Fruit fly (Drosophila melanogaster) whole organism, embryonic: ENCODE results near the gene ebd1.

Experiments used
- Ada2b ChIP-seq: fragments of 200-800 bp; sonication (Bioruptor generic); IDR thresholded peaks from 2 replicates; pipeline ENCODE4 v1.3.6; 2022; ENCODE audit warnings: missing biosample characterization, missing genetic modification characterization
- Atf3 ChIP-seq: fragments of 200-800 bp; sonication (Bioruptor generic); optimal IDR thresholded peaks from 3 replicates; lab custom pipeline; 2016; ENCODE audit warnings: missing biosample characterization, missing genetic modification characterization
- Bteb2 ChIP-seq: fragments of 200-800 bp; sonication (Bioruptor generic); optimal IDR thresholded peaks from 2 replicates; lab custom pipeline; 2016; ENCODE audit warnings: missing biosample characterization, missing genetic modification characterization
- CG10267 ChIP-seq: fragments of 200-800 bp; sonication (Bioruptor generic); optimal IDR thresholded peaks from 2 replicates; lab custom pipeline; 2018; ENCODE audit warnings: missing biosample characterization, mild to moderate bottlenecking, missing genetic modification characterization, moderate library complexity
- CG10431 ChIP-seq: fragments of 200-800 bp; sonication (Bioruptor generic); optimal IDR thresholded peaks from 3 replicates; lab custom pipeline; 2018; ENCODE audit warnings: missing biosample characterization, mild to moderate bottlenecking, missing genetic modification characterization
- CG14860 ChIP-seq: fragments of 200-800 bp; sonication (Bioruptor generic); IDR thresholded peaks from 3 replicates; pipeline ENCODE4 v1.3.6; 2022; ENCODE audit warnings: missing biosample characterization, missing genetic modification characterization; ENCODE audit not compliant: partially characterized antibody
- CG15011 ChIP-seq: fragments of 200-800 bp; sonication (Bioruptor generic); optimal IDR thresholded peaks from 3 replicates; lab custom pipeline; 2018; ENCODE audit warnings: missing biosample characterization, mild to moderate bottlenecking, missing genetic modification characterization
- CG31224 ChIP-seq: fragments of 200-800 bp; sonication (Bioruptor generic); IDR thresholded peaks from 2 replicates; pipeline ENCODE4 v1.3.6; 2022; ENCODE audit warnings: missing biosample characterization, missing genetic modification characterization
- CG31365 ChIP-seq: fragments of 200-800 bp; sonication (Bioruptor generic); optimal IDR thresholded peaks from 2 replicates; lab custom pipeline; 2018; ENCODE audit warnings: missing biosample characterization, mild to moderate bottlenecking, missing genetic modification characterization
- CG4730 ChIP-seq: fragments of 200-800 bp; sonication (Bioruptor generic); IDR thresholded peaks from 2 replicates; pipeline ENCODE4 v1.3.6; 2022; ENCODE audit warnings: missing biosample characterization, missing genetic modification characterization
- CG4854 ChIP-seq: fragments of 200-800 bp; sonication (Bioruptor generic); optimal IDR thresholded peaks from 2 replicates; lab custom pipeline; 2016; ENCODE audit warnings: missing biosample characterization, missing genetic modification characterization, inconsistent platforms
- CG6683 ChIP-seq: fragments of 200-800 bp; sonication (Bioruptor generic); optimal IDR thresholded peaks from 2 replicates; lab custom pipeline; 2017; ENCODE audit warnings: missing biosample characterization, mild to moderate bottlenecking, missing genetic modification characterization, missing genetic modification reagents
- CG7357 ChIP-seq: fragments of 200-800 bp; sonication (Bioruptor generic); IDR thresholded peaks from 3 replicates; pipeline ENCODE4 v1.3.6; 2022; ENCODE audit warnings: missing biosample characterization, missing genetic modification characterization
- CG7745 ChIP-seq: fragments of 200-800 bp; sonication (Bioruptor generic); optimal IDR thresholded peaks from 2 replicates; lab custom pipeline; 2018; ENCODE audit warnings: missing biosample characterization, mild to moderate bottlenecking, missing genetic modification characterization, moderate library complexity
- CG7786 ChIP-seq: fragments of 200-800 bp; sonication (Bioruptor generic); optimal IDR thresholded peaks from 2 replicates; lab custom pipeline; 2016; ENCODE audit warnings: missing biosample characterization, missing genetic modification characterization
- CG8359 ChIP-seq: fragments of 200-800 bp; sonication (Bioruptor generic); optimal IDR thresholded peaks from 2 replicates; lab custom pipeline; 2017; ENCODE audit warnings: missing biosample characterization, mild to moderate bottlenecking, missing genetic modification characterization, borderline replicate concordance
- CG9437 ChIP-seq: fragments of 200-800 bp; sonication (Bioruptor generic); optimal IDR thresholded peaks from 2 replicates; lab custom pipeline; 2018; ENCODE audit warnings: missing biosample characterization, mild to moderate bottlenecking, missing genetic modification characterization
- CHES-1-like ChIP-seq: fragments of 200-800 bp; sonication (Bioruptor generic); optimal IDR thresholded peaks from 2 replicates; lab custom pipeline; 2016; ENCODE audit warnings: missing biosample characterization, missing genetic modification characterization
- CoRest ChIP-seq: fragments of 200-800 bp; sonication (Bioruptor generic); optimal IDR thresholded peaks from 3 replicates; lab custom pipeline; 2018; ENCODE audit warnings: missing biosample characterization, mild to moderate bottlenecking, missing genetic modification characterization, moderate library complexity
- D19B ChIP-seq: fragments of 200-800 bp; sonication (Bioruptor generic); optimal IDR thresholded peaks from 2 replicates; lab custom pipeline; 2017; ENCODE audit warnings: missing biosample characterization, mild to moderate bottlenecking, missing genetic modification characterization
- Dref ChIP-seq: fragments of 200-800 bp; sonication (Bioruptor generic); IDR thresholded peaks from 2 replicates; pipeline ENCODE4 v1.3.6; 2022; ENCODE audit warnings: missing biosample characterization, missing genetic modification characterization
- Ets97D ChIP-seq: fragments of 200-800 bp; sonication (Bioruptor generic); optimal IDR thresholded peaks from 3 replicates; lab custom pipeline; 2016; ENCODE audit warnings: missing biosample characterization, missing genetic modification characterization
- H2.0 ChIP-seq: fragments of 200-800 bp; sonication (Bioruptor generic); IDR thresholded peaks from 2 replicates; pipeline ENCODE4 v1.3.6; 2022; ENCODE audit warnings: missing biosample characterization, missing genetic modification characterization
- HHEX ChIP-seq: fragments of 200-800 bp; sonication (Bioruptor generic); optimal IDR thresholded peaks from 3 replicates; lab custom pipeline; 2017; ENCODE audit warnings: missing biosample characterization, mild to moderate bottlenecking, missing genetic modification characterization, missing genetic modification reagents
- Lim3 ChIP-seq: fragments of 200-800 bp; sonication (Bioruptor generic); IDR thresholded peaks from 2 replicates; pipeline ENCODE4 v1.3.6; 2022; ENCODE audit warnings: missing biosample characterization, missing genetic modification characterization
- MBD-R2 ChIP-seq: fragments of 200-800 bp; sonication (Bioruptor generic); IDR thresholded peaks from 2 replicates; pipeline ENCODE4 v1.3.6; 2022; ENCODE audit warnings: missing biosample characterization, missing genetic modification characterization
- Mes4 ChIP-seq: fragments of 200-800 bp; sonication (Bioruptor generic); optimal IDR thresholded peaks from 2 replicates; lab custom pipeline; 2016; ENCODE audit warnings: missing biosample characterization, missing genetic modification characterization
- Optix ChIP-seq: fragments of 200-800 bp; sonication (Bioruptor generic); IDR thresholded peaks from 3 replicates; pipeline ENCODE4 v1.3.6; 2022; ENCODE audit warnings: missing biosample characterization, missing genetic modification characterization
- Rfx ChIP-seq: fragments of 200-800 bp; sonication (Bioruptor generic); IDR thresholded peaks from 2 replicates; pipeline ENCODE4 v1.3.6; 2022; ENCODE audit warnings: missing biosample characterization, missing genetic modification characterization
- Scr ChIP-seq: fragments of 200-800 bp; sonication (Bioruptor generic); IDR thresholded peaks from 2 replicates; pipeline ENCODE4 v1.3.6; 2022; ENCODE audit warnings: missing biosample characterization, missing genetic modification characterization; ENCODE audit not compliant: partially characterized antibody
- Vsx1 ChIP-seq: fragments of 200-800 bp; sonication (Bioruptor generic); optimal IDR thresholded peaks from 2 replicates; lab custom pipeline; 2017; ENCODE audit warnings: missing biosample characterization, mild to moderate bottlenecking, missing genetic modification characterization, missing genetic modification reagents
- al ChIP-seq: fragments of 200-800 bp; sonication (Bioruptor generic); IDR thresholded peaks from 2 replicates; pipeline ENCODE4 v1.3.6; 2022; ENCODE audit warnings: missing biosample characterization, missing genetic modification characterization
- cas ChIP-seq: fragments of 200-800 bp; sonication (Bioruptor generic); IDR thresholded peaks from 2 replicates; pipeline ENCODE4 v1.3.6; 2022; ENCODE audit warnings: missing biosample characterization, missing genetic modification characterization
- cato ChIP-seq: fragments of 200-800 bp; sonication (Bioruptor generic); optimal IDR thresholded peaks from 2 replicates; lab custom pipeline; 2016; ENCODE audit warnings: missing biosample characterization, missing genetic modification characterization, borderline replicate concordance
- corto ChIP-seq: fragments of 200-800 bp; sonication (Bioruptor generic); optimal IDR thresholded peaks from 2 replicates; lab custom pipeline; 2016; ENCODE audit warnings: missing biosample characterization, mild to moderate bottlenecking, missing genetic modification characterization, moderate library complexity
- crol ChIP-seq: fragments of 200-800 bp; sonication (Bioruptor generic); IDR thresholded peaks from 2 replicates; pipeline ENCODE4 v1.3.6; 2022; ENCODE audit warnings: missing biosample characterization, missing genetic modification characterization
- dm ChIP-seq: fragments of 200-800 bp; sonication (Bioruptor generic); optimal IDR thresholded peaks from 3 replicates; lab custom pipeline; 2016; ENCODE audit warnings: missing biosample characterization, missing genetic modification characterization
- emc ChIP-seq: fragments of 200-800 bp; sonication (Bioruptor generic); optimal IDR thresholded peaks from 2 replicates; lab custom pipeline; 2016; ENCODE audit warnings: missing biosample characterization, missing genetic modification characterization
- en ChIP-seq: fragments of 200-800 bp; sonication (Bioruptor generic); optimal IDR thresholded peaks from 2 replicates; lab custom pipeline; 2016; ENCODE audit warnings: missing biosample characterization, missing genetic modification characterization
- fd64A ChIP-seq: fragments of 200-800 bp; sonication (Bioruptor generic); optimal IDR thresholded peaks from 3 replicates; lab custom pipeline; 2018; ENCODE audit warnings: missing biosample characterization, mild to moderate bottlenecking, missing genetic modification characterization
- ham ChIP-seq: fragments of 200-800 bp; sonication (Bioruptor generic); IDR thresholded peaks from 2 replicates; pipeline ENCODE4 v1.3.6; 2022; ENCODE audit warnings: missing biosample characterization, missing genetic modification characterization
- her ChIP-seq: fragments of 200-800 bp; sonication (Bioruptor generic); optimal IDR thresholded peaks from 2 replicates; lab custom pipeline; 2016; ENCODE audit warnings: missing biosample characterization, missing genetic modification characterization
- odd ChIP-seq: fragments of 200-800 bp; sonication (Bioruptor generic); optimal IDR thresholded peaks from 2 replicates; lab custom pipeline; 2017; ENCODE audit warnings: missing biosample characterization, mild to moderate bottlenecking, missing genetic modification characterization
- scrt ChIP-seq: fragments of 200-800 bp; sonication (Bioruptor generic); optimal IDR thresholded peaks from 2 replicates; lab custom pipeline; 2018; ENCODE audit warnings: missing biosample characterization, mild to moderate bottlenecking, missing genetic modification characterization, moderate library complexity
- slp2 ChIP-seq: fragments of 200-800 bp; sonication (Bioruptor generic); optimal IDR thresholded peaks from 2 replicates; lab custom pipeline; 2016; ENCODE audit warnings: missing biosample characterization, missing genetic modification characterization
- tll ChIP-seq, 2 experiments: fragments of 200-800 bp in 1 of 2; fragments of >200 bp in 1 of 2; sonication (Bioruptor generic) in 1 of 2; optimal IDR thresholded peaks; 2 replicates each; lab custom pipeline; 2017 to 2019; ENCODE audit warnings: missing biosample characterization in 2 of 2, missing genetic modification characterization in 2 of 2, mild to moderate bottlenecking in 1 of 2, moderate library complexity in 1 of 2
- vfl ChIP-seq: fragments of 200-800 bp; sonication (Bioruptor generic); optimal IDR thresholded peaks from 2 replicates; lab custom pipeline; 2016; ENCODE audit warnings: missing biosample characterization, missing genetic modification characterization
- wek ChIP-seq: fragments of 200-800 bp; sonication (Bioruptor generic); optimal IDR thresholded peaks from 3 replicates; lab custom pipeline; 2018; ENCODE audit warnings: missing biosample characterization, mild to moderate bottlenecking, missing genetic modification characterization, moderate library complexity
- zen ChIP-seq: fragments of 200-800 bp; sonication (Bioruptor generic); optimal IDR thresholded peaks from 3 replicates; lab custom pipeline; 2018; ENCODE audit warnings: missing biosample characterization, mild to moderate bottlenecking, missing genetic modification characterization, moderate library complexity
- zf30C ChIP-seq: fragments of 200-800 bp; sonication (Bioruptor generic); optimal IDR thresholded peaks from 3 replicates; lab custom pipeline; 2018; ENCODE audit warnings: missing biosample characterization, mild to moderate bottlenecking, missing genetic modification characterization

ebd1 gene

dm6 chr3L:704661-705543 lies 19.6 kb upstream of the ebd1 start (continued):
- no peak for TF ChIP-seq ham (GFP tag; lab: Robert Waterston, UW)
- no peak for TF ChIP-seq tll (GFP tag; optimal IDR thresholded peaks at IDR 0.05; lab: Kevin White, UChicago)
- no peak for TF ChIP-seq CG4854 (GFP tag; lab: Kevin White, UChicago)
- no peak for TF ChIP-seq CG31365 (tag; lab: Kevin White, UChicago)
- TF ChIP-seq CHES-1-like: no peak
- no peak for TF ChIP-seq HHEX
- TF ChIP-seq CG7786 (GFP tag; lab: Kevin White, UChicago): no peak
- TF ChIP-seq H2.0: no peak
- no peak for TF ChIP-seq Lim3
- no peak for TF ChIP-seq cato
- TF ChIP-seq fd64A (GFP tag; lab: Kevin White, UChicago): no peak
- no peak for TF ChIP-seq her (GFP tag; lab: Kevin White, UChicago)
- TF ChIP-seq CG6683 (GFP tag; lab: Kevin White, UChicago): no peak
- TF ChIP-seq vfl (GFP tag; lab: Kevin White, UChicago): no peak
- no peak for TF ChIP-seq CoRest (tag; lab: Kevin White, UChicago)
- no peak for TF ChIP-seq Vsx1 (GFP tag; lab: Kevin White, UChicago)
- TF ChIP-seq slp2 (GFP tag; lab: Kevin White, UChicago): no peak
- TF ChIP-seq crol (GFP tag; lab: Robert Waterston, UW): 0 out of 2 replicates have a peak, but pooled peaks have one; percentile 6
- no peak for TF ChIP-seq CG15011 (GFP tag; lab: Kevin White, UChicago)
- TF ChIP-seq CG10267 (tag; lab: Kevin White, UChicago): no peak
- no peak for TF ChIP-seq D19B (GFP tag; lab: Kevin White, UChicago)
- peak; percentile 76 for TF ChIP-seq Ada2b (GFP tag; lab: Robert Waterston, UW)
- no peak for TF ChIP-seq emc (GFP tag; lab: Kevin White, UChicago)
- no peak for TF ChIP-seq Dref (GFP tag; lab: Robert Waterston, UW)
- no peak for TF ChIP-seq MBD-R2 (GFP tag; lab: Robert Waterston, UW)
- no peak for TF ChIP-seq CG7357 (GFP tag; lab: Robert Waterston, UW)
- TF ChIP-seq corto (GFP tag; lab: Kevin White, UChicago): no peak
- no peak for TF ChIP-seq CG14860 (GFP tag; lab: Robert Waterston, UW)
- TF ChIP-seq Mes4 (GFP tag; lab: Kevin White, UChicago): no peak
- no peak for TF ChIP-seq Scr (GFP tag; lab: Robert Waterston, UW)
- no peak for TF ChIP-seq Bteb2 (GFP tag; lab: Kevin White, UChicago)
- no peak for TF ChIP-seq Ets97D (GFP tag; lab: Kevin White, UChicago)
- TF ChIP-seq zf30C (GFP tag; lab: Kevin White, UChicago): no peak
- no peak for TF ChIP-seq odd (GFP tag; lab: Kevin White, UChicago)
- TF ChIP-seq Rfx: peak; percentile 59; the same call in 1 of the 2 replicates
- TF ChIP-seq wek: no peak
- TF ChIP-seq al (GFP tag; lab: Robert Waterston, UW): no peak
- no peak for TF ChIP-seq zen (tag; lab: Kevin White, UChicago)
- TF ChIP-seq cas (GFP tag; lab: Robert Waterston, UW): no peak
- no peak for TF ChIP-seq CG9437
- TF ChIP-seq Optix: no peak
- no peak for TF ChIP-seq CG4730 (GFP tag; lab: Robert Waterston, UW)
- TF ChIP-seq CG8359 (GFP tag; lab: Kevin White, UChicago): no peak
- TF ChIP-seq en: no peak
- no peak for TF ChIP-seq CG10431
- TF ChIP-seq dm: no peak
- no peak for TF ChIP-seq CG31224 (GFP tag; lab: Robert Waterston, UW)
- no peak for TF ChIP-seq Atf3
- no peak for TF ChIP-seq CG7745
- TF ChIP-seq scrt (GFP tag; lab: Kevin White, UChicago): no peak
